Worm (Caenorhabditis elegans) whole organism, late embryonic: ENCODE measurements around the gene talp-3.

ENCODE experiments used
- C08G9.2 ChIP-seq: sonication (generic microtip); optimal IDR thresholded peaks from 2 replicates; lab custom pipeline; 2016; ENCODE audit warnings: mild to moderate bottlenecking, missing genetic modification characterization, moderate library complexity, missing compliant biosample characterization
- F13H6.1 ChIP-seq: sonication (generic microtip); optimal IDR thresholded peaks from 2 replicates; lab custom pipeline; 2016; ENCODE audit warnings: missing genetic modification characterization, missing compliant biosample characterization
- K09A11.1 ChIP-seq: sonication (generic microtip); optimal IDR thresholded peaks from 2 replicates; lab custom pipeline; 2017; ENCODE audit warnings: antibody characterized with exemption, mild to moderate bottlenecking, missing genetic modification characterization, missing compliant biosample characterization; ENCODE audit not compliant: insufficient read depth
- Y22D7AL.16 ChIP-seq: sonication (generic microtip); optimal IDR thresholded peaks from 2 replicates; lab custom pipeline; 2016; ENCODE audit warnings: missing genetic modification characterization, missing compliant biosample characterization
- ahr-1 ChIP-seq: sonication (generic microtip); optimal IDR thresholded peaks from 2 replicates; lab custom pipeline; 2016; ENCODE audit warnings: missing genetic modification characterization, missing compliant biosample characterization
- ceh-18 ChIP-seq: sonication (generic microtip); optimal IDR thresholded peaks from 2 replicates; lab custom pipeline; 2016; ENCODE audit warnings: missing genetic modification characterization, missing compliant biosample characterization
- ceh-2 ChIP-seq: sonication (generic microtip); optimal IDR thresholded peaks from 2 replicates; lab custom pipeline; 2016; ENCODE audit warnings: missing genotype, missing genetic modification characterization, missing compliant biosample characterization
- ceh-22 ChIP-seq: sonication (generic microtip); optimal IDR thresholded peaks from 2 replicates; lab custom pipeline; 2017; ENCODE audit warnings: missing biosample characterization, missing genetic modification characterization
- ceh-30 ChIP-seq: fragments of 150-350 bp; optimal IDR thresholded peaks from 2 replicates; lab custom pipeline; 2014; ENCODE audit warnings: missing biosample characterization, missing genetic modification characterization
- ceh-31 ChIP-seq: sonication (generic microtip); optimal IDR thresholded peaks from 2 replicates; lab custom pipeline; 2016; ENCODE audit warnings: missing genetic modification characterization, missing compliant biosample characterization
- ceh-34 ChIP-seq: sonication (generic microtip); optimal IDR thresholded peaks from 2 replicates; lab custom pipeline; 2016; ENCODE audit warnings: mild to moderate bottlenecking, missing genetic modification characterization, missing compliant biosample characterization
- ceh-45 ChIP-seq: fragments of 200-800 bp; sonication (Bioruptor generic); IDR thresholded peaks from 2 replicates; pipeline ENCODE4 v1.3.6; 2022; ENCODE audit warnings: missing genetic modification reagents, missing genetic modification characterization, missing compliant biosample characterization
- ceh-48 ChIP-seq: sonication (generic microtip); optimal IDR thresholded peaks from 2 replicates; lab custom pipeline; 2016; ENCODE audit warnings: missing genetic modification characterization, inconsistent platforms, missing compliant biosample characterization
- ceh-6 ChIP-seq: fragments of 200-800 bp; sonication (Bioruptor generic); optimal IDR thresholded peaks from 2 replicates; lab custom pipeline; 2018; ENCODE audit warnings: mild to moderate bottlenecking, missing genetic modification characterization, missing compliant biosample characterization
- dmd-4 ChIP-seq: sonication (generic microtip); optimal IDR thresholded peaks from 2 replicates; lab custom pipeline; 2016; ENCODE audit warnings: borderline replicate concordance, missing genetic modification characterization, missing compliant biosample characterization
- elt-2 ChIP-seq: sonication (generic microtip); optimal IDR thresholded peaks from 2 replicates; lab custom pipeline; 2016; ENCODE audit warnings: missing genetic modification reagents, missing genetic modification characterization, missing compliant biosample characterization
- eyg-1 ChIP-seq: sonication (generic microtip); optimal IDR thresholded peaks from 2 replicates; lab custom pipeline; 2016; ENCODE audit warnings: missing genotype, missing genetic modification characterization, missing compliant biosample characterization
- hlh-13 ChIP-seq: fragments of 200-800 bp; sonication (Bioruptor generic); optimal IDR thresholded peaks from 2 replicates; lab custom pipeline; 2018; ENCODE audit warnings: mild to moderate bottlenecking, missing genetic modification characterization, missing compliant biosample characterization
- hlh-30 ChIP-seq: sonication (generic microtip); optimal IDR thresholded peaks from 2 replicates; lab custom pipeline; 2017; ENCODE audit warnings: antibody characterized with exemption, missing genetic modification characterization, missing compliant biosample characterization; ENCODE audit not compliant: insufficient read depth
- hlh-6 ChIP-seq: sonication (generic microtip); optimal IDR thresholded peaks from 2 replicates; lab custom pipeline; 2016; ENCODE audit warnings: missing genotype, missing genetic modification characterization, missing compliant biosample characterization
- mec-3 ChIP-seq: sonication (generic microtip); optimal IDR thresholded peaks from 2 replicates; lab custom pipeline; 2016; ENCODE audit warnings: borderline replicate concordance, missing genetic modification characterization, missing compliant biosample characterization
- nfya-1 ChIP-seq: sonication (generic microtip); optimal IDR thresholded peaks from 2 replicates; lab custom pipeline; 2017; ENCODE audit warnings: missing genetic modification characterization, mild to moderate bottlenecking, missing compliant biosample characterization, antibody characterized with exemption, moderate library complexity
- nhr-232 ChIP-seq: sonication (generic microtip); optimal IDR thresholded peaks from 2 replicates; lab custom pipeline; 2016; ENCODE audit warnings: missing genetic modification characterization, missing compliant biosample characterization
- odd-2 ChIP-seq: sonication (generic microtip); optimal IDR thresholded peaks from 2 replicates; lab custom pipeline; 2017; ENCODE audit warnings: antibody characterized with exemption, mild to moderate bottlenecking, missing genetic modification characterization, missing compliant biosample characterization
- pha-4 ChIP-seq: fragments of 150-350 bp; optimal IDR thresholded peaks from 2 replicates; lab custom pipeline; 2018; ENCODE audit warnings: missing biosample characterization, missing genetic modification reagents, missing genetic modification characterization
- pros-1 ChIP-seq: fragments of 150-350 bp; optimal IDR thresholded peaks from 2 replicates; lab custom pipeline; 2014; ENCODE audit warnings: missing biosample characterization, missing genetic modification reagents, missing genetic modification characterization
- ref-2 ChIP-seq: sonication (generic microtip); optimal IDR thresholded peaks from 2 replicates; lab custom pipeline; 2016; ENCODE audit warnings: missing genetic modification characterization, missing compliant biosample characterization
- rnt-1 ChIP-seq: sonication (generic microtip); optimal IDR thresholded peaks from 2 replicates; lab custom pipeline; 2016; ENCODE audit warnings: missing genetic modification characterization, missing compliant biosample characterization
- sdc-2 ChIP-seq: sonication (generic microtip); optimal IDR thresholded peaks from 2 replicates; lab custom pipeline; 2016; ENCODE audit warnings: missing genotype, missing genetic modification characterization, missing compliant biosample characterization
- tbx-2 ChIP-seq: sonication (generic microtip); optimal IDR thresholded peaks from 2 replicates; lab custom pipeline; 2016; ENCODE audit warnings: missing genetic modification characterization, missing compliant biosample characterization
- tbx-7 ChIP-seq: sonication (generic microtip); optimal IDR thresholded peaks from 2 replicates; lab custom pipeline; 2016; ENCODE audit warnings: missing genotype, missing genetic modification characterization, missing compliant biosample characterization
- unc-3 ChIP-seq, 2 experiments: fragments of 200-800 bp in 1 of 2; sonication (Bioruptor generic) in 1 of 2; sonication (generic microtip) in 1 of 2; conservative IDR thresholded peaks in 1 of 2; optimal IDR thresholded peaks in 1 of 2; 2 replicates each; pipeline versions ENCODE4 v1.3.6 to Lab custom; 2016 to 2022; ENCODE audit warnings: missing compliant biosample characterization in 2 of 2, missing genetic modification characterization in 2 of 2, missing genetic modification reagents in 1 of 2
- unc-42 ChIP-seq: sonication (generic microtip); optimal IDR thresholded peaks from 2 replicates; lab custom pipeline; 2016; ENCODE audit warnings: missing genotype, missing genetic modification characterization, missing compliant biosample characterization
- unc-55 ChIP-seq: sonication (generic microtip); optimal IDR thresholded peaks from 2 replicates; lab custom pipeline; 2017; ENCODE audit warnings: missing biosample characterization, missing genetic modification reagents, missing genetic modification characterization
- zip-5 ChIP-seq: sonication (generic microtip); optimal IDR thresholded peaks from 2 replicates; lab custom pipeline; 2016; ENCODE audit warnings: missing genetic modification characterization, missing compliant biosample characterization

talp-3 gene

DNA sequence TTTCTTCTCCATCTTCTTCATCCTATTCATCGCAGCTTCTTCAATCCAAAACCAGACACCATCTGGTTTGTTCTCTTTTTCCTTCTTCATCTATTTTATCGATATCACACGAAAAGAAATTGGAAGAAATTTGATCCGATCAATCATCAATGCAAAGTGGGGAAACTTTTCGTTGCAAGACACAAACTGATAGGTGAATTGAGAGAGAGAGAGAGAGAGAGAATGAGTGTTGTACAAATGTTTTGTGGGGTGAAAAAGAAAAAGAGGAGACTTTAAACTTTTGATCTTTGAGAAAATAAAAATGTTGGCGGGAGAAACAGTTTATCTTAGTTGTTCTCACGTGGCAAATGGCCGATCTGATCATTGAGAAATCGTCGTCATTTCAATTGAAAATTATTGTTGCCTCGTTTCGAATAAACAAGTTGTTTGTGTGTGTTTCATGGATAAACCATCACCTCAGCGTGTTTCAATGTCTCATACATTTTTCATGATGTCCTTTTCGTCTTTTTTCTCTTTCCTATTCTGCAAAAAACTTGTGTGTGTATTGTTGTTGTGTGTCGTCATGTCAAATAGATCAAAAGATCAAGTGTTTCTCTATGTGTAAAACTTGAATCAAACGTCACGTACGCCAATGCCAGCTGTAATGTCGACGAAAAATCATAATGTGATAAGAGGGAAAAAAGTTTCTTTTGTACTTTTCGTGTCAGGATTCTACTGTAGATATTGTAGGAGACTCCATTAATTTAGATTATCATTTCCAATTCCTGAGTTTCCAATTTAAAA, 40.4 kb downstream of the talp-3 start:
- TF ChIP-seq ceh-34 (tag; lab: Kevin White, UChicago) (peak; percentile 52), Y22D7AL.16 (tag; lab: Kevin White, UChicago) (no peak), ceh-18 (tag; lab: Kevin White, UChicago) (peak; percentile 72), unc-55 (GFP tag; lab: Kevin White, UChicago) (peak; percentile 31)

- TF ChIP-seq ahr-1 (tag; lab: Kevin White, UChicago): no peak
- no peak for TF ChIP-seq nfya-1 (tag; lab: Kevin White, UChicago)
- TF ChIP-seq unc-3 (GFP tag; conservative IDR thresholded peaks at IDR 0.05; lab: Robert Waterston, UW): no peak
- TF ChIP-seq unc-3 (tag; optimal IDR thresholded peaks at IDR 0.05; lab: Kevin White, UChicago): no peak
- no peak for TF ChIP-seq ceh-6 (GFP tag; lab: Kevin White, UChicago)
- TF ChIP-seq Y22D7AL.16 (tag; lab: Kevin White, UChicago): no peak
- no peak for TF ChIP-seq tbx-7
- TF ChIP-seq odd-2 (tag; lab: Kevin White, UChicago): no peak
- no peak for TF ChIP-seq ceh-30 (tag; lab: Kevin White, UChicago)
- TF ChIP-seq ceh-48: no peak
- no peak for TF ChIP-seq C08G9.2 (tag; lab: Kevin White, UChicago)
- TF ChIP-seq pha-4 (tag; lab: Kevin White, UChicago): no peak
- TF ChIP-seq unc-42 (tag; lab: Kevin White, UChicago): no peak
- no peak for TF ChIP-seq zip-5 (tag; lab: Kevin White, UChicago)
- TF ChIP-seq hlh-13 (GFP tag; lab: Kevin White, UChicago): no peak
- no peak for TF ChIP-seq pros-1 (tag; lab: Kevin White, UChicago)
- no peak for TF ChIP-seq ceh-45 (GFP tag; lab: Robert Waterston, UW)
- no peak for TF ChIP-seq nhr-232
- TF ChIP-seq dmd-4 (tag; lab: Kevin White, UChicago): no peak
- no peak for TF ChIP-seq F13H6.1 (tag; lab: Kevin White, UChicago)
- no peak for TF ChIP-seq eyg-1 (tag; lab: Kevin White, UChicago)
Observed at ce11 chrIV:14611892-14612497, 41.2 kb downstream of the talp-3 start.

DNA sequence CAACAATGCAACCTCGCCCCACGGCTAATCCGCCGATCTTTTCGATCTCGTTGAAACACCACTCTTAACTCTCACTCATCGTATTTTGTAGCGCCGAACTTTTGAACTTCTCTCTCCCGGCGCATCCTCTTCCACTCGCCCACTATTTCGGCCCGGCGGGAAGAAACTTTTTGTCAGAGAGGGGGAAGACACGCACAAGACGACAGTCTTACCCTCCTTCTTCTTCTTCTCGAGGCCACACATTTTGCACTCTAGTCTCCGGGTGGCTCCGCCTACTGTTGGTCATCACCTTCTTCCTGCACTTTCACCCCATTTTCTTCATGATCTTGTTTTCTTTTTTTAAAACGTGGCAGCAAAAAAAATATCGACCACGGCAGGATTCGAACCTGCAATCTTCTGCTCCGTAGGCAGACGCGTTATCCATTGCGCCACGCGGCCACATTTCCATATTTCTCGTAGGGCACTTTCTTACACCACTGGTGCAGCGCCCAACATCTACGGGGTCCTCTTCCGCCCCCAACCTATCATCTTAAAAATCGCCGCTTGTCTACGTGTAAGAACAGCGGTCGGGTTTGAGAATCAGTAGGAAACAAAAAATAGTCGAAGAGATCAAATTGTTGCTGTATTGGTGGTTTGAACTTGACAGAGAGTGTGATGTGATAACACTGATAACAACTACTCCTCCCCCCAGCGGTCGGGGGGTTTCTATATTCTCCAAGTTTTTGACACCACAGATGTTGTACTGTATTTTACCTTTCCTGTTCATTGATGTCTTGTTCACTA, 42.0 kb downstream of the talp-3 start:
- TF ChIP-seq ceh-34 (tag; lab: Kevin White, UChicago): peak; percentile 44
- peak; percentile 22 for TF ChIP-seq dmd-4 (tag; lab: Kevin White, UChicago)
- TF ChIP-seq ceh-2 (tag; lab: Kevin White, UChicago): peak; percentile 13
- peak; percentile 40 for TF ChIP-seq nfya-1 (tag; lab: Kevin White, UChicago)
- peak; percentile 41 for TF ChIP-seq mec-3 (tag; lab: Kevin White, UChicago)
- peak; percentile 11 for TF ChIP-seq sdc-2 (tag; lab: Kevin White, UChicago)
- peak; percentile 0 for TF ChIP-seq ceh-22
- TF ChIP-seq ahr-1 (tag; lab: Kevin White, UChicago): no peak
- TF ChIP-seq rnt-1 (tag; lab: Kevin White, UChicago): peak; percentile 62
- peak; percentile 85 for TF ChIP-seq ceh-18 (tag; lab: Kevin White, UChicago)
- TF ChIP-seq eyg-1 (tag; lab: Kevin White, UChicago): no peak
- no peak for TF ChIP-seq hlh-6 (tag; lab: Kevin White, UChicago)
- peak; percentile 10 for TF ChIP-seq unc-55 (GFP tag; lab: Kevin White, UChicago)
- no peak for TF ChIP-seq pros-1 (tag; lab: Kevin White, UChicago)
- TF ChIP-seq K09A11.1: no peak
- peak; percentile 32 for TF ChIP-seq ceh-31 (tag; lab: Kevin White, UChicago)
- TF ChIP-seq nhr-232: no peak
- peak; percentile 10 for TF ChIP-seq ref-2 (tag; lab: Kevin White, UChicago)
- TF ChIP-seq tbx-2 (tag; lab: Kevin White, UChicago): peak; percentile 59
- TF ChIP-seq elt-2: peak; percentile 50
- TF ChIP-seq hlh-30 (tag; lab: Kevin White, UChicago): no peak
- TF ChIP-seq, all 69 proteins: peak for 14
